Worm (Caenorhabditis elegans) whole organism, mixed stage, embryonic: ENCODE measurements around the gene Y45G5AM.6.
A peak's percentile ranks its signal among the peaks of the same experiment; 100 is the strongest.

Experiments used
- M03D4.4 ChIP-seq: sonication (generic microtip); optimal IDR thresholded peaks from 2 replicates; lab custom pipeline; 2017; ENCODE audit warnings: mild to moderate bottlenecking, missing genetic modification characterization, missing compliant biosample characterization
- bed-3 ChIP-seq: fragments of 200-800 bp; sonication (Bioruptor generic); optimal IDR thresholded peaks from 3 replicates; lab custom pipeline; 2018; ENCODE audit warnings: mild to moderate bottlenecking, missing genetic modification characterization, moderate library complexity, missing compliant biosample characterization
- blmp-1 ChIP-seq: fragments of 150-350 bp; optimal IDR thresholded peaks from 2 replicates; lab custom pipeline; 2014; ENCODE audit warnings: missing biosample characterization, missing genetic modification characterization
- ceh-39 ChIP-seq: fragments of 150-350 bp; optimal IDR thresholded peaks from 2 replicates; lab custom pipeline; 2014; ENCODE audit warnings: missing biosample characterization, missing genetic modification characterization
- ceh-43 ChIP-seq: fragments of 200-800 bp; sonication (Bioruptor generic); optimal IDR thresholded peaks from 2 replicates; lab custom pipeline; 2018; ENCODE audit warnings: mild to moderate bottlenecking, missing genetic modification characterization, moderate library complexity, missing compliant biosample characterization
- ceh-83 ChIP-seq: fragments of 200-800 bp; sonication (Bioruptor generic); optimal IDR thresholded peaks from 2 replicates; lab custom pipeline; 2018; ENCODE audit warnings: mild to moderate bottlenecking, missing genetic modification characterization, missing compliant biosample characterization
- ces-1 ChIP-seq: fragments of 150-350 bp; optimal IDR thresholded peaks from 2 replicates; lab custom pipeline; 2014; ENCODE audit warnings: missing biosample characterization, missing genetic modification reagents, missing genetic modification characterization
- cnd-1 ChIP-seq: fragments of 200-800 bp; sonication (Bioruptor generic); optimal IDR thresholded peaks from 2 replicates; lab custom pipeline; 2018; ENCODE audit warnings: mild to moderate bottlenecking, missing genetic modification characterization, missing compliant biosample characterization
- drap-1 ChIP-seq: fragments of 200-800 bp; sonication (Bioruptor generic); optimal IDR thresholded peaks from 3 replicates; lab custom pipeline; 2018; ENCODE audit warnings: mild to moderate bottlenecking, missing genetic modification characterization, missing compliant biosample characterization
- elt-3 ChIP-seq: fragments of 150-350 bp; optimal IDR thresholded peaks from 2 replicates; lab custom pipeline; 2014; ENCODE audit warnings: missing biosample characterization, missing genetic modification characterization
- flh-1 ChIP-seq: fragments of 200-800 bp; sonication (Bioruptor generic); optimal IDR thresholded peaks from 2 replicates; lab custom pipeline; 2018; ENCODE audit warnings: mild to moderate bottlenecking, missing genetic modification characterization, moderate library complexity, missing compliant biosample characterization
- ham-2 ChIP-seq: fragments of 200-800 bp; sonication (Bioruptor generic); optimal IDR thresholded peaks from 2 replicates; lab custom pipeline; 2018; ENCODE audit warnings: mild to moderate bottlenecking, missing genetic modification characterization, missing compliant biosample characterization
- hlh-1 ChIP-seq: fragments of 150-350 bp; optimal IDR thresholded peaks from 2 replicates; lab custom pipeline; 2014; ENCODE audit warnings: missing biosample characterization, missing genetic modification reagents, missing genetic modification characterization
- lin-13 ChIP-seq: fragments of 150-350 bp; optimal IDR thresholded peaks from 2 replicates; lab custom pipeline; 2014; ENCODE audit warnings: missing biosample characterization, missing genetic modification characterization
- lin-32 ChIP-seq: fragments of 200-800 bp; sonication (Bioruptor generic); optimal IDR thresholded peaks from 2 replicates; lab custom pipeline; 2018; ENCODE audit warnings: mild to moderate bottlenecking, missing genetic modification characterization, missing compliant biosample characterization
- lsy-2 ChIP-seq: fragments of 150-350 bp; optimal IDR thresholded peaks from 2 replicates; lab custom pipeline; 2014; ENCODE audit warnings: missing biosample characterization, missing genetic modification characterization
- mab-5 ChIP-seq: fragments of 150-350 bp; optimal IDR thresholded peaks from 2 replicates; lab custom pipeline; 2014; ENCODE audit warnings: missing biosample characterization, missing genetic modification characterization
- mep-1 ChIP-seq: fragments of 150-350 bp; optimal IDR thresholded peaks from 2 replicates; lab custom pipeline; 2017; ENCODE audit warnings: missing biosample characterization, missing genetic modification reagents, missing genetic modification characterization, inconsistent platforms
- mls-2 ChIP-seq: sonication (generic microtip); optimal IDR thresholded peaks from 2 replicates; lab custom pipeline; 2016; ENCODE audit warnings: mild to moderate bottlenecking, missing genetic modification characterization, moderate library complexity, missing compliant biosample characterization
- nhr-12 ChIP-seq: fragments of 150-350 bp; optimal IDR thresholded peaks from 2 replicates; lab custom pipeline; 2014; ENCODE audit warnings: missing biosample characterization, missing genetic modification characterization
- nhr-237 ChIP-seq: fragments of 150-350 bp; optimal IDR thresholded peaks from 2 replicates; lab custom pipeline; 2014; ENCODE audit warnings: missing biosample characterization, missing genetic modification characterization
- nhr-28 ChIP-seq: fragments of 150-350 bp; optimal IDR thresholded peaks from 2 replicates; lab custom pipeline; 2014; ENCODE audit warnings: missing biosample characterization, missing genetic modification characterization
- nhr-76 ChIP-seq: sonication (generic microtip); optimal IDR thresholded peaks from 2 replicates; lab custom pipeline; 2017; ENCODE audit warnings: missing biosample characterization, missing genetic modification characterization
- pha-4 ChIP-seq: fragments of 150-350 bp; optimal IDR thresholded peaks from 2 replicates; lab custom pipeline; 2018; ENCODE audit warnings: missing biosample characterization, missing genetic modification reagents, missing genetic modification characterization
- sem-2 ChIP-seq: fragments of 200-800 bp; sonication (Bioruptor generic); optimal IDR thresholded peaks from 2 replicates; lab custom pipeline; 2018; ENCODE audit warnings: mild to moderate bottlenecking, missing genetic modification characterization, missing compliant biosample characterization
- snpc-4 ChIP-seq: fragments of 150-350 bp; optimal IDR thresholded peaks from 2 replicates; lab custom pipeline; 2014; ENCODE audit warnings: missing biosample characterization, missing genetic modification characterization
- sptf-1 ChIP-seq: sonication (generic microtip); optimal IDR thresholded peaks from 2 replicates; lab custom pipeline; 2017; ENCODE audit warnings: mild to moderate bottlenecking, missing genetic modification characterization, moderate library complexity, missing compliant biosample characterization
- tbx-8 ChIP-seq: fragments of 200-800 bp; sonication (Bioruptor generic); optimal IDR thresholded peaks from 2 replicates; lab custom pipeline; 2018; ENCODE audit warnings: mild to moderate bottlenecking, missing genetic modification characterization, moderate library complexity, missing compliant biosample characterization
- unc-120 ChIP-seq: sonication (generic microtip); optimal IDR thresholded peaks from 2 replicates; lab custom pipeline; 2017; ENCODE audit warnings: missing genetic modification characterization, missing compliant biosample characterization; ENCODE audit not compliant: poor library complexity, severe bottlenecking
- unc-39 ChIP-seq: fragments of 150-350 bp; optimal IDR thresholded peaks from 2 replicates; lab custom pipeline; 2014; ENCODE audit warnings: missing biosample characterization, missing genetic modification characterization
- unc-62 ChIP-seq: fragments of 150-350 bp; optimal IDR thresholded peaks from 2 replicates; lab custom pipeline; 2014; ENCODE audit warnings: missing biosample characterization, missing genetic modification reagents, missing genetic modification characterization
- zip-8 ChIP-seq: fragments of 150-350 bp; optimal IDR thresholded peaks from 2 replicates; lab custom pipeline; 2014; ENCODE audit warnings: missing biosample characterization, missing genetic modification characterization
- ztf-11 ChIP-seq: fragments of 150-350 bp; optimal IDR thresholded peaks from 2 replicates; lab custom pipeline; 2014; ENCODE audit warnings: missing biosample characterization, missing genetic modification characterization

Y45G5AM.6 gene

ce11 chrV:4152200-4152599 is at the start of gene Y45G5AM.6:
TSS of gene Y45G5AM.6 (minus strand) at chrV:4152300.
- no peak for TF ChIP-seq unc-62 (GFP tag; lab: Kevin White, UChicago)

ce11 chrV:4199185-4199584 is 47.1 kb upstream of the Y45G5AM.6 start, which contains the start of gene rpac-40:
TSS of gene rpac-40 (plus strand) at chrV:4199485.
- TF ChIP-seq mep-1 (tag; lab: Kevin White, UChicago), result no peak
- no peak for TF ChIP-seq cnd-1 (tag; lab: Kevin White, UChicago)
- no peak for TF ChIP-seq drap-1
- no peak for TF ChIP-seq unc-39 (tag; lab: Kevin White, UChicago)
- no peak for TF ChIP-seq elt-3 (tag; lab: Kevin White, UChicago)
- TF ChIP-seq hlh-1 (tag; lab: Kevin White, UChicago), result no peak
- no peak for TF ChIP-seq snpc-4 (tag; lab: Kevin White, UChicago)
- no peak for TF ChIP-seq nhr-76
- no peak for TF ChIP-seq pha-4 (tag; lab: Kevin White, UChicago)
- no peak for TF ChIP-seq nhr-28 (tag; lab: Kevin White, UChicago)
- no peak for TF ChIP-seq nhr-12 (tag; lab: Kevin White, UChicago)
- no peak for TF ChIP-seq ham-2 (GFP tag; lab: Kevin White, UChicago)
- no peak for TF ChIP-seq flh-1

- TF ChIP-seq zip-8 (tag; lab: Kevin White, UChicago), result no peak
- no peak for TF ChIP-seq ham-2 (GFP tag; lab: Kevin White, UChicago)
- TF ChIP-seq mab-5 (tag; lab: Kevin White, UChicago), result no peak
- no peak for TF ChIP-seq mep-1 (tag; lab: Kevin White, UChicago)
- no peak for TF ChIP-seq ces-1
- no peak for TF ChIP-seq drap-1
- no peak for TF ChIP-seq pha-4 (tag; lab: Kevin White, UChicago)
- TF ChIP-seq lin-32 (GFP tag; lab: Kevin White, UChicago), result no peak
- TF ChIP-seq unc-39 (tag; lab: Kevin White, UChicago), result no peak
- TF ChIP-seq, all 35 proteins: peak for 0
These were observed 43.2 kb upstream of the Y45G5AM.6 start, which contains the start of gene algn-5 for ce11 chrV:4195283-4195682. TSS of gene algn-5 (plus strand) at chrV:4195577.

- peak; percentile 92 for TF ChIP-seq ham-2 (GFP tag; lab: Kevin White, UChicago)
- peak; percentile 74 for TF ChIP-seq M03D4.4 (tag; lab: Kevin White, UChicago)
- TF ChIP-seq nhr-76, result peak; percentile 5
- peak; percentile 66 for TF ChIP-seq cnd-1 (tag; lab: Kevin White, UChicago)
- peak; percentile 34 for TF ChIP-seq ceh-39 (tag; lab: Kevin White, UChicago)
- TF ChIP-seq hlh-1 (tag; lab: Kevin White, UChicago), result peak; percentile 8
- TF ChIP-seq ceh-43, result peak; percentile 74
- TF ChIP-seq ztf-11, result no peak
- TF ChIP-seq blmp-1 (tag; lab: Kevin White, UChicago), result no peak
- TF ChIP-seq mab-5 (tag; lab: Kevin White, UChicago), result no peak
- TF ChIP-seq nhr-237, result peak; percentile 67
- no peak for TF ChIP-seq ceh-83 (GFP tag; lab: Kevin White, UChicago)
- peak; percentile 63 for TF ChIP-seq drap-1
- TF ChIP-seq unc-120 (tag; lab: Kevin White, UChicago), result peak; percentile 83
- TF ChIP-seq ces-1, result peak; percentile 34
- peak; percentile 3 for TF ChIP-seq tbx-8
- peak; percentile 76 for TF ChIP-seq pha-4 (tag; lab: Kevin White, UChicago)
- peak; percentile 86 for TF ChIP-seq lin-13 (tag; lab: Kevin White, UChicago)
- no peak for TF ChIP-seq bed-3 (GFP tag; lab: Kevin White, UChicago)
- TF ChIP-seq mls-2 (tag; lab: Kevin White, UChicago), result peak; percentile 69
- TF ChIP-seq elt-3 (tag; lab: Kevin White, UChicago), result no peak
- TF ChIP-seq lsy-2, result peak; percentile 71
- TF ChIP-seq unc-62 (GFP tag; lab: Kevin White, UChicago), result peak; percentile 11
- peak; percentile 3 for TF ChIP-seq sem-2 (GFP tag; lab: Kevin White, UChicago)
- TF ChIP-seq sptf-1 (tag; lab: Kevin White, UChicago), result peak; percentile 78
- TF ChIP-seq mep-1 (tag; lab: Kevin White, UChicago), result peak; percentile 83
- TF ChIP-seq, all 35 proteins: peak for 20
These were observed 42.6 kb upstream of the Y45G5AM.6 start, which contains the start of gene Y45G5AM.9 for ce11 chrV:4194587-4195211. TSS of gene Y45G5AM.9 (minus strand) at chrV:4194637.
